Worm (Caenorhabditis elegans) whole organism, midembryonic: ENCODE data around the gene ver-4.

Source experiments
- med-1 ChIP-seq: sonication (generic microtip); optimal IDR thresholded peaks from 2 replicates; lab custom pipeline; 2017; ENCODE audit warnings: missing genetic modification characterization, mild to moderate bottlenecking, missing compliant biosample characterization, antibody characterized with exemption, missing genetic modification reagents; ENCODE audit not compliant: insufficient read depth
- ztf-23 ChIP-seq: fragments of 200-800 bp; sonication (Bioruptor generic); IDR thresholded peaks from 2 replicates; pipeline ENCODE4 v1.3.6; 2022; ENCODE audit warnings: missing genetic modification reagents, missing genetic modification characterization, missing compliant biosample characterization
- ztf-29 ChIP-seq: fragments of 200-800 bp; sonication (Bioruptor generic); IDR thresholded peaks from 2 replicates; pipeline ENCODE4 v1.3.6; 2022; ENCODE audit warnings: missing genetic modification reagents, missing genetic modification characterization, missing compliant biosample characterization

DNA sequence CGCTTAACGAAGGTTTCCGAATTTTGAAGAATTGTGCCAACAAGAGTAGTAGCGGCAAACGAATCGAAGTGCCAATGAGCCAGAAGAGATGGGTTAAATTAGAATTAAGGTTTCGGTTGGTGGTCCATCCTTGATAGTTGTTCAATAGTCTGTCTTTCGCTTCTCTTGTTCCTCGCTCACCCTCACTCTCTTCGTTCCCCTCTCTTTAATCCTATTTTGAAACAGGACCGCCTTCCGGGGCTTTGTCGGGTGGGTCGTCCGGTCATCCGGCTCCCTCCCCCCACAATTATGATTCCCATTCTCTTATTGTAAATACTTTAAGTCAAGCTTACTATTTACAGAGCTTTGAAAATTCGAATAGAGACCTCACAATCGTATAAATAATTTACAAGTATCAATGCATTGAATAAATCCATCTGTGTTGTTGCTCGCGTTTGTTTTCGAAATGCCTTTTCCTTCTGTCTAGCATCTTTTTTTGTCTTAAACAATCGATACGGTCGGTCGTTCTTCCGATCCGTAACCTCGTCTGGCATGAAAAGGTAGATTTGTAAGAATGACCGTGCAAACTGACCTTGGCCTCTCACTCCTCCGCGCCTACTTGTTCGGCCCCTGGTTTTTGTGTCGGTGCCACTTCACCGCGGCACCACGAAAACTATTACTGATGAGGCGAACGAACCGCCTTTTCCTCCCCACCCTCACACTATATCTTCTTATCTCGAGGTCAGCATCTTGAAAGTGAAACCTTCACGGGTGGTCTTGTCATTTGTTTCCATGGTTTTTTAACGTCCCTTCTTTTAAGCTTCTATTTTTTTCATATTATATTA, 51.2 kb downstream of the ver-4 start:
- TF ChIP-seq ztf-29 (GFP tag; lab: Robert Waterston, UW) (no peak), med-1 (no peak), ztf-23 (GFP tag; lab: Robert Waterston, UW) (no peak)
